Worm (Caenorhabditis elegans) whole organism, L2 larva: Measurements from ENCODE around the gene T12E12.6.

Experiments used
- C34F6.9 ChIP-seq: fragments of 150-350 bp; optimal IDR thresholded peaks from 2 replicates; lab custom pipeline; 2014; ENCODE audit warnings: missing biosample characterization, missing genetic modification characterization
- F13H6.1 ChIP-seq: sonication (generic microtip); optimal IDR thresholded peaks from 2 replicates; lab custom pipeline; 2016; ENCODE audit warnings: missing genetic modification characterization, missing compliant biosample characterization
- R02D3.7 ChIP-seq: fragments of 150-350 bp; optimal IDR thresholded peaks from 2 replicates; lab custom pipeline; 2014; ENCODE audit warnings: missing biosample characterization, missing genetic modification characterization
- Y55F3AM.14 ChIP-seq: fragments of 200-800 bp; sonication (Bioruptor generic); optimal IDR thresholded peaks from 2 replicates; lab custom pipeline; 2018; ENCODE audit warnings: mild to moderate bottlenecking, missing genetic modification characterization, missing compliant biosample characterization
- ZK546.5 ChIP-seq: sonication (generic microtip); optimal IDR thresholded peaks from 2 replicates; lab custom pipeline; 2017; ENCODE audit warnings: missing biosample characterization, missing genetic modification characterization
- alr-1 ChIP-seq: fragments of 150-350 bp; optimal IDR thresholded peaks from 2 replicates; lab custom pipeline; 2014; ENCODE audit warnings: missing biosample characterization, missing genetic modification characterization
- aly-2 ChIP-seq: fragments of 150-350 bp; optimal IDR thresholded peaks from 2 replicates; lab custom pipeline; 2014; ENCODE audit warnings: missing biosample characterization, missing genetic modification characterization
- ceh-16 ChIP-seq: fragments of 150-350 bp; optimal IDR thresholded peaks from 2 replicates; lab custom pipeline; 2014; ENCODE audit warnings: missing biosample characterization, missing genetic modification characterization
- crh-2 ChIP-seq: sonication (generic microtip); optimal IDR thresholded peaks from 2 replicates; lab custom pipeline; 2017; ENCODE audit warnings: missing biosample characterization, missing genetic modification characterization
- elt-1 ChIP-seq: fragments of 150-350 bp; optimal IDR thresholded peaks from 2 replicates; lab custom pipeline; 2014; ENCODE audit warnings: missing biosample characterization, missing genetic modification characterization
- elt-3 ChIP-seq: sonication (generic microtip); optimal IDR thresholded peaks from 2 replicates; lab custom pipeline; 2017; ENCODE audit warnings: missing biosample characterization, missing genetic modification characterization
- fos-1 ChIP-seq: fragments of 150-350 bp; optimal IDR thresholded peaks from 2 replicates; lab custom pipeline; 2014; ENCODE audit warnings: missing biosample characterization, missing genetic modification characterization
- lin-11 ChIP-seq: fragments of 150-350 bp; sonication (generic microtip); optimal IDR thresholded peaks from 2 replicates; lab custom pipeline; 2014; ENCODE audit warnings: missing biosample characterization, missing genetic modification characterization, inconsistent platforms, mixed read lengths
- lsy-2 ChIP-seq, 2 experiments: fragments of 150-350 bp in 1 of 2; sonication (generic microtip) in 1 of 2; optimal IDR thresholded peaks; 2 replicates each; lab custom pipeline; 2014 to 2017; ENCODE audit warnings: missing biosample characterization in 2 of 2, missing genetic modification characterization in 2 of 2
- mab-5 ChIP-seq: fragments of 150-350 bp; optimal IDR thresholded peaks from 2 replicates; lab custom pipeline; 2014; ENCODE audit warnings: missing biosample characterization, missing genetic modification characterization
- mbf-1 ChIP-seq: sonication (generic microtip); optimal IDR thresholded peaks from 2 replicates; lab custom pipeline; 2017; ENCODE audit warnings: missing biosample characterization, missing genetic modification characterization
- mdl-1 ChIP-seq, 2 experiments: fragments of 150-350 bp in 1 of 2; sonication (generic microtip) in 1 of 2; optimal IDR thresholded peaks; 2 replicates each; lab custom pipeline; 2017; ENCODE audit warnings: missing biosample characterization in 2 of 2, missing genetic modification characterization in 2 of 2
- nhr-11 ChIP-seq: fragments of 150-350 bp; optimal IDR thresholded peaks from 2 replicates; lab custom pipeline; 2014; ENCODE audit warnings: missing biosample characterization, missing genetic modification characterization
- nhr-12 ChIP-seq: fragments of 150-350 bp; optimal IDR thresholded peaks from 2 replicates; lab custom pipeline; 2014; ENCODE audit warnings: missing biosample characterization, missing genetic modification characterization
- nhr-21 ChIP-seq: fragments of 150-350 bp; optimal IDR thresholded peaks from 2 replicates; lab custom pipeline; 2014; ENCODE audit warnings: missing biosample characterization, missing genetic modification characterization
- nhr-23 ChIP-seq: fragments of 150-350 bp; optimal IDR thresholded peaks from 2 replicates; lab custom pipeline; 2014; ENCODE audit warnings: missing biosample characterization, missing genetic modification reagents, missing genetic modification characterization
- nhr-6 ChIP-seq: fragments of 150-350 bp; optimal IDR thresholded peaks from 2 replicates; lab custom pipeline; 2014; ENCODE audit warnings: missing biosample characterization, missing genetic modification characterization
- peb-1 ChIP-seq: fragments of 150-350 bp; optimal IDR thresholded peaks from 2 replicates; lab custom pipeline; 2014; ENCODE audit warnings: missing biosample characterization, missing genetic modification characterization
- sem-4 ChIP-seq: fragments of 150-350 bp; optimal IDR thresholded peaks from 2 replicates; lab custom pipeline; 2014; ENCODE audit warnings: missing biosample characterization, missing genetic modification reagents, missing genetic modification characterization
- skn-1 ChIP-seq: sonication (generic microtip); optimal IDR thresholded peaks from 2 replicates; lab custom pipeline; 2017; ENCODE audit warnings: missing biosample characterization, missing genetic modification characterization
- sma-9 ChIP-seq, 2 experiments: fragments of 150-350 bp in 1 of 2; sonication (generic microtip) in 1 of 2; optimal IDR thresholded peaks; 2 replicates each; lab custom pipeline; 2014 to 2016; ENCODE audit warnings: missing genetic modification characterization in 2 of 2, mild to moderate bottlenecking in 1 of 2, missing biosample characterization in 1 of 2, missing compliant biosample characterization in 1 of 2, missing genetic modification reagents in 1 of 2, moderate library complexity in 1 of 2
- unc-39 ChIP-seq: fragments of 150-350 bp; optimal IDR thresholded peaks from 2 replicates; lab custom pipeline; 2014; ENCODE audit warnings: missing biosample characterization, missing genetic modification characterization
- unc-55 ChIP-seq: fragments of 150-350 bp; sonication (generic microtip); optimal IDR thresholded peaks from 3 replicates; lab custom pipeline; 2014; ENCODE audit warnings: missing biosample characterization, missing genetic modification reagents, missing genetic modification characterization
- zag-1 ChIP-seq: fragments of 150-350 bp; optimal IDR thresholded peaks from 2 replicates; lab custom pipeline; 2014; ENCODE audit warnings: missing biosample characterization, missing genetic modification characterization
- ztf-1 ChIP-seq: fragments of 200-800 bp; sonication (Bioruptor generic); conservative IDR thresholded peaks from 2 replicates; pipeline ENCODE4 v1.3.6; 2022; ENCODE audit warnings: missing genetic modification characterization, missing compliant biosample characterization
- ztf-11 ChIP-seq: sonication (generic microtip); optimal IDR thresholded peaks from 2 replicates; lab custom pipeline; 2017; ENCODE audit warnings: missing biosample characterization, missing genetic modification characterization
- ztf-4 ChIP-seq: fragments of 150-350 bp; optimal IDR thresholded peaks from 2 replicates; lab custom pipeline; 2014; ENCODE audit warnings: missing biosample characterization, missing genetic modification characterization

Gene T12E12.6

ce11 chrIV:5533556-5533955 lies 40.4 kb downstream of the T12E12.6 start:
- TF ChIP-seq zag-1 (no peak), sem-4 (tag; lab: Kevin White, UChicago) (no peak), mdl-1 (tag; optimal IDR thresholded peaks at IDR 0.05; lab: Kevin White, UChicago) (no peak), lsy-2 (tag; optimal IDR thresholded peaks at IDR 0.05; lab: Kevin White, UChicago) (no peak), nhr-11 (no peak), C34F6.9 (tag; lab: Kevin White, UChicago) (no peak), elt-1 (tag; lab: Kevin White, UChicago) (no peak), ZK546.5 (tag; lab: Kevin White, UChicago) (no peak), elt-3 (no peak), aly-2 (tag; lab: Kevin White, UChicago) (no peak), unc-39 (tag; lab: Kevin White, UChicago) (no peak), R02D3.7 (tag; lab: Kevin White, UChicago) (no peak), nhr-12 (no peak), mbf-1 (tag; lab: Kevin White, UChicago) (no peak), nhr-21 (tag; lab: Kevin White, UChicago) (no peak), crh-2 (no peak), peb-1 (tag; lab: Kevin White, UChicago) (no peak), nhr-23 (tag; lab: Kevin White, UChicago) (no peak), fos-1 (tag; lab: Kevin White, UChicago) (no peak)

- TF ChIP-seq fos-1 (tag; lab: Kevin White, UChicago) (peak; percentile 4), ZK546.5 (tag; lab: Kevin White, UChicago) (no peak)
- TF ChIP-seq, all 48 proteins: peak for 1
These were observed 43.0 kb downstream of the T12E12.6 start for ce11 chrIV:5530980-5531379.

ce11 chrIV:5528285-5528684 lies 45.6 kb downstream of the T12E12.6 start, which contains the start of gene unc-5:
unc-5 (minus strand) TSS chrIV:5528338.
- no peak for TF ChIP-seq sma-9 (GFP tag; optimal IDR thresholded peaks at IDR 0.05; lab: Kevin White, UChicago)
- TF ChIP-seq sma-9 (tag; optimal IDR thresholded peaks at IDR 0.05; lab: Kevin White, UChicago), result no peak
- TF ChIP-seq lin-11 (tag; lab: Kevin White, UChicago), result no peak
- TF ChIP-seq crh-2, result no peak
- no peak for TF ChIP-seq sem-4 (tag; lab: Kevin White, UChicago)
- no peak for TF ChIP-seq unc-55 (GFP tag; lab: Kevin White, UChicago)
- TF ChIP-seq Y55F3AM.14 (GFP tag; lab: Kevin White, UChicago), result no peak
- no peak for TF ChIP-seq F13H6.1 (tag; lab: Kevin White, UChicago)
- no peak for TF ChIP-seq elt-1 (tag; lab: Kevin White, UChicago)
- no peak for TF ChIP-seq nhr-6 (tag; lab: Kevin White, UChicago)

ce11 chrIV:5526711-5527383 lies 47.1 kb downstream of the T12E12.6 start:
- TF ChIP-seq nhr-6 (tag; lab: Kevin White, UChicago) (no peak), nhr-21 (tag; lab: Kevin White, UChicago) (no peak), skn-1 (tag; lab: Kevin White, UChicago) (no peak), ztf-4 (tag; lab: Kevin White, UChicago) (no peak), sma-9 (GFP tag; optimal IDR thresholded peaks at IDR 0.05; lab: Kevin White, UChicago) (no peak), sma-9 (tag; optimal IDR thresholded peaks at IDR 0.05; lab: Kevin White, UChicago) (no peak), ceh-16 (tag; lab: Kevin White, UChicago) (no peak), ztf-11 (tag; lab: Kevin White, UChicago) (no peak), ztf-1 (GFP tag; lab: Robert Waterston, UW) (no peak), fos-1 (tag; lab: Kevin White, UChicago) (no peak)

- TF ChIP-seq unc-55 (GFP tag; lab: Kevin White, UChicago) (peak; percentile 93), mab-5 (peak; percentile 76), alr-1 (tag; lab: Kevin White, UChicago) (no peak)
These were observed 54.9 kb downstream of the T12E12.6 start for ce11 chrIV:5519044-5519443.
